Worm (Caenorhabditis elegans): ENCODE data around the gene luc-7L3.

The luc-7L3 gene

ce11 chrII:97992-98763 is at the start of gene luc-7L3, which contains the start of gene sftb-6:
Gene luc-7L3, minus strand, starts transcription at chrII:98027.
Gene sftb-6, plus strand, starts transcription at chrII:98404.
- TF ChIP-seq tra-4 (tag; optimal IDR thresholded peaks at IDR 0.05), result no peak
- TF ChIP-seq F13C5.2 (tag; optimal IDR thresholded peaks at IDR 0.05), result peak; percentile 69
- peak; percentile 40 for TF ChIP-seq hmbx-1 (tag; optimal IDR thresholded peaks at IDR 0.05)

- no peak for TF ChIP-seq scrt-1 (GFP tag; IDR thresholded peaks at IDR 0.05)
- no peak for TF ChIP-seq hmg-4 (GFP tag; optimal IDR thresholded peaks at IDR 0.05)
- TF ChIP-seq tra-4 (tag; optimal IDR thresholded peaks at IDR 0.05), result no peak
- TF ChIP-seq tbx-11 (GFP tag; IDR thresholded peaks at IDR 0.05), result no peak
- no peak for TF ChIP-seq hmbx-1 (tag; optimal IDR thresholded peaks at IDR 0.05)
- TF ChIP-seq ama-1 (optimal IDR thresholded peaks at IDR 0.05), result no peak
- no peak for TF ChIP-seq aly-1 (tag; optimal IDR thresholded peaks at IDR 0.05)
- no peak for TF ChIP-seq pes-1 (GFP tag; IDR thresholded peaks at IDR 0.05)
- TF ChIP-seq B0310.2 (tag; optimal IDR thresholded peaks at IDR 0.05), result no peak
- TF ChIP-seq tbx-37 (GFP tag; conservative IDR thresholded peaks at IDR 0.05), result no peak
- no peak for TF ChIP-seq ets-7 (tag; optimal IDR thresholded peaks at IDR 0.05)
- no peak for TF ChIP-seq flt-1 (GFP tag; IDR thresholded peaks at IDR 0.05)
- TF ChIP-seq ceh-36 (tag; optimal IDR thresholded peaks at IDR 0.05), result no peak
- TF ChIP-seq ceh-13 (GFP tag; optimal IDR thresholded peaks at IDR 0.05), result no peak
Measured at ce11 chrII:146933-147332, 49.1 kb upstream of the luc-7L3 start, which contains the start of gene T25D3.4. Gene T25D3.4, plus strand, starts transcription at chrII:147233.

DNA sequence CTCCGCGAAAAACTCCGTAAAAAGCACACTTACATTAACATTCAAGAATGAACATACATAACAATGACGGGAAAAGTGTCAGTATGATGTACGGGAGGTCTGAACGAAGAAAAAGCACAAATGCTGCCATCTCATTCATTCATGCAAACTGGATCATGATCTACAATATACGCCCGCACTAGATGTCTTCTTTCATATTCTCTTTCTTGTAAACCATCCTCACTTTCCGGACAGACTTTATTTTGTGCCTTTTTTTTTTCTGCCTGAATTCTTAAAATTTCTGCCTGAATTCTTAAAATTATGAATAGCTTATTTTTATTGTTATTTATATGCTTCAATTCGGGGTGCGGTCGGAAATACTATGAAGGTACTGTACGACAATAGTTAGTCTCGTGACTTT is 37.3 kb upstream of the luc-7L3 start, which contains the start of gene K10B4.1:
K10B4.1 (plus strand) TSS at position 301 of the 400 bp plus-strand sequence.
- TF ChIP-seq sea-1 (GFP tag; conservative IDR thresholded peaks at IDR 0.05) (no peak), scrt-1 (GFP tag; IDR thresholded peaks at IDR 0.05) (no peak)

DNA sequence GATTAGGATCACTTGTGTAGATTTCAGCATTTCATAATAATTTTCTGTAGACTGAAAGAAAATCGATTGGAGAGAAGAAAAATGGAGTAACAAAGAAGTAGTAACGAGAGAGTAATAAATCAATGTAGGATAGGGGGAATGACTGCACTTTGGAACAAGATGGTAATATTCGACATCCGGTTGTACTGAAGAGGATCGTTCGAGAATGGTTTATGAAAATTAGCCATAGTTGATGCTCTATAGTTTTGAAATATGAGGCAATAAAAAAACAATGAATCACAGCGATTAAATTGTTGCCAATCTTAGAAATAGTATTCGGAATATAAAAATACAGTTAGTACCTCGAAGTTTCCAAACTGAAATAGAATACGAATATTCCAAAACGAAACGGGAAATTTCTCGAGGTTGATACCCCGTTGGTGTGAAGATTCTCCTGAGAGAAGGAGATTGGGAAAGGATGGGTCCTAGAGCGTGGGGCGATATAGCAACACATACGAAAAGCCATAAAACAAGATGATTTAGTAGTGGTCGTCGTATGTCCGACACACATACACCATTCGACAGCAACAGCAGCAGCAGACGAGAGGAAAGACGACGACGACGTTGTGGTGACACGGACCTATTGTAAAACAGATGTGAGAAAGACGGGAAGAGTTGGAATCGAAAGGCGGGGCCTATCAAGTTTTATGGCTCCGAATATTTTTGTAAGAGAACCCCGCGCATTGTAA is 35.9 kb upstream of the luc-7L3 start, which contains the start of gene cwn-1:
cwn-1 (minus strand) TSS at position 51 of the 728 bp plus-strand sequence.
- TF ChIP-seq B0310.2 (tag; optimal IDR thresholded peaks at IDR 0.05), result no peak
- no peak for TF ChIP-seq tbx-37 (GFP tag; conservative IDR thresholded peaks at IDR 0.05)
- TF ChIP-seq ama-1 (optimal IDR thresholded peaks at IDR 0.05), result no peak
- no peak for TF ChIP-seq tra-4 (tag; optimal IDR thresholded peaks at IDR 0.05)
- TF ChIP-seq hmg-4 (GFP tag; optimal IDR thresholded peaks at IDR 0.05), result no peak
- TF ChIP-seq ets-7 (tag; optimal IDR thresholded peaks at IDR 0.05), result no peak
- TF ChIP-seq hnd-1 (tag; optimal IDR thresholded peaks at IDR 0.05), result no peak
- TF ChIP-seq F13C5.2 (tag; optimal IDR thresholded peaks at IDR 0.05), result no peak
- TF ChIP-seq aly-1 (tag; optimal IDR thresholded peaks at IDR 0.05), result no peak
- TF ChIP-seq scrt-1 (GFP tag; IDR thresholded peaks at IDR 0.05), result no peak
- no peak for TF ChIP-seq ceh-13 (GFP tag; optimal IDR thresholded peaks at IDR 0.05)
- no peak for TF ChIP-seq flt-1 (GFP tag; IDR thresholded peaks at IDR 0.05)
- no peak for TF ChIP-seq ceh-36 (tag; optimal IDR thresholded peaks at IDR 0.05)
- TF ChIP-seq hmbx-1 (tag; optimal IDR thresholded peaks at IDR 0.05), result no peak
- TF ChIP-seq pes-1 (GFP tag; IDR thresholded peaks at IDR 0.05), result no peak
- no peak for TF ChIP-seq sea-1 (GFP tag; conservative IDR thresholded peaks at IDR 0.05)
- TF ChIP-seq tbx-11 (GFP tag; IDR thresholded peaks at IDR 0.05), result no peak

- TF ChIP-seq sea-1 (GFP tag; conservative IDR thresholded peaks at IDR 0.05) (no peak), tbx-11 (GFP tag; IDR thresholded peaks at IDR 0.05) (no peak), B0310.2 (tag; optimal IDR thresholded peaks at IDR 0.05) (no peak), hnd-1 (tag; optimal IDR thresholded peaks at IDR 0.05) (no peak), ceh-36 (tag; optimal IDR thresholded peaks at IDR 0.05) (no peak), ets-7 (tag; optimal IDR thresholded peaks at IDR 0.05) (no peak), ama-1 (optimal IDR thresholded peaks at IDR 0.05) (no peak), hmbx-1 (tag; optimal IDR thresholded peaks at IDR 0.05) (no peak), ceh-13 (GFP tag; optimal IDR thresholded peaks at IDR 0.05) (no peak), hmg-4 (GFP tag; optimal IDR thresholded peaks at IDR 0.05) (no peak), pes-1 (GFP tag; IDR thresholded peaks at IDR 0.05) (no peak), F13C5.2 (tag; optimal IDR thresholded peaks at IDR 0.05) (no peak), aly-1 (tag; optimal IDR thresholded peaks at IDR 0.05) (no peak), tra-4 (tag; optimal IDR thresholded peaks at IDR 0.05) (no peak), tbx-37 (GFP tag; conservative IDR thresholded peaks at IDR 0.05) (no peak), flt-1 (GFP tag; IDR thresholded peaks at IDR 0.05) (no peak)
Measured at ce11 chrII:129770-130169, 31.9 kb upstream of the luc-7L3 start.

- TF ChIP-seq ama-1 (optimal IDR thresholded peaks at IDR 0.05) (no peak), B0310.2 (tag; optimal IDR thresholded peaks at IDR 0.05) (no peak), hmbx-1 (tag; optimal IDR thresholded peaks at IDR 0.05) (no peak), F13C5.2 (tag; optimal IDR thresholded peaks at IDR 0.05) (no peak), ets-7 (tag; optimal IDR thresholded peaks at IDR 0.05) (no peak), sea-1 (GFP tag; conservative IDR thresholded peaks at IDR 0.05) (no peak), tbx-11 (GFP tag; IDR thresholded peaks at IDR 0.05) (no peak), hnd-1 (tag; optimal IDR thresholded peaks at IDR 0.05) (no peak), tra-4 (tag; optimal IDR thresholded peaks at IDR 0.05) (no peak), hmg-4 (GFP tag; optimal IDR thresholded peaks at IDR 0.05) (no peak), ceh-36 (tag; optimal IDR thresholded peaks at IDR 0.05) (no peak), ceh-13 (GFP tag; optimal IDR thresholded peaks at IDR 0.05) (no peak), pes-1 (GFP tag; IDR thresholded peaks at IDR 0.05) (no peak), flt-1 (GFP tag; IDR thresholded peaks at IDR 0.05) (no peak), tbx-37 (GFP tag; conservative IDR thresholded peaks at IDR 0.05) (no peak), aly-1 (tag; optimal IDR thresholded peaks at IDR 0.05) (no peak), scrt-1 (GFP tag; IDR thresholded peaks at IDR 0.05) (no peak)
Measured at ce11 chrII:128929-129328, 31.1 kb upstream of the luc-7L3 start, which contains the start of gene srd-3. Gene srd-3, minus strand, starts transcription at chrII:129029.

- TF ChIP-seq ama-1 (optimal IDR thresholded peaks at IDR 0.05), result no peak
- TF ChIP-seq flt-1 (GFP tag; IDR thresholded peaks at IDR 0.05), result no peak
- TF ChIP-seq hmbx-1 (tag; optimal IDR thresholded peaks at IDR 0.05), result no peak
- no peak for TF ChIP-seq pes-1 (GFP tag; IDR thresholded peaks at IDR 0.05)
- no peak for TF ChIP-seq ceh-13 (GFP tag; optimal IDR thresholded peaks at IDR 0.05)
- no peak for TF ChIP-seq scrt-1 (GFP tag; IDR thresholded peaks at IDR 0.05)
- no peak for TF ChIP-seq aly-1 (tag; optimal IDR thresholded peaks at IDR 0.05)
- TF ChIP-seq ceh-36 (tag; optimal IDR thresholded peaks at IDR 0.05), result no peak
- TF ChIP-seq tbx-11 (GFP tag; IDR thresholded peaks at IDR 0.05), result no peak
- TF ChIP-seq sea-1 (GFP tag; conservative IDR thresholded peaks at IDR 0.05), result no peak
- TF ChIP-seq tbx-37 (GFP tag; conservative IDR thresholded peaks at IDR 0.05), result no peak
- TF ChIP-seq tra-4 (tag; optimal IDR thresholded peaks at IDR 0.05), result no peak
- TF ChIP-seq hmg-4 (GFP tag; optimal IDR thresholded peaks at IDR 0.05), result no peak
- TF ChIP-seq ets-7 (tag; optimal IDR thresholded peaks at IDR 0.05), result no peak
- no peak for TF ChIP-seq B0310.2 (tag; optimal IDR thresholded peaks at IDR 0.05)
- no peak for TF ChIP-seq hnd-1 (tag; optimal IDR thresholded peaks at IDR 0.05)
- no peak for TF ChIP-seq F13C5.2 (tag; optimal IDR thresholded peaks at IDR 0.05)
Measured at ce11 chrII:124904-125303, 27.1 kb upstream of the luc-7L3 start, which contains the start of gene nmur-2. Gene nmur-2, minus strand, starts transcription at chrII:125004.

All from whole organism, early embryonic.